Worm (Caenorhabditis elegans) whole organism, early embryonic: Measurements from ENCODE around the gene ZC513.3.

Experiments used
- B0310.2 ChIP-seq: sonication (generic microtip); optimal IDR thresholded peaks from 2 replicates; lab custom pipeline; 2016; ENCODE audit warnings: mild to moderate bottlenecking, missing genetic modification characterization, missing compliant biosample characterization
- F13C5.2 ChIP-seq: sonication (generic microtip); optimal IDR thresholded peaks from 2 replicates; lab custom pipeline; 2017; ENCODE audit warnings: mild to moderate bottlenecking, missing genetic modification characterization, inconsistent platforms, missing compliant biosample characterization
- aly-1 ChIP-seq: sonication (generic microtip); optimal IDR thresholded peaks from 2 replicates; lab custom pipeline; 2016; ENCODE audit warnings: missing genetic modification characterization, missing compliant biosample characterization
- ama-1 ChIP-seq: fragments of 150-350 bp; optimal IDR thresholded peaks from 2 replicates; lab custom pipeline; 2014
- ceh-13 ChIP-seq: fragments of 200-800 bp; sonication (Bioruptor generic); optimal IDR thresholded peaks from 2 replicates; lab custom pipeline; 2018; ENCODE audit warnings: mild to moderate bottlenecking, missing genetic modification characterization, missing compliant biosample characterization
- ceh-36 ChIP-seq: sonication (generic microtip); optimal IDR thresholded peaks from 2 replicates; lab custom pipeline; 2016; ENCODE audit warnings: missing genetic modification characterization, inconsistent platforms, missing compliant biosample characterization
- ets-7 ChIP-seq: sonication (generic microtip); optimal IDR thresholded peaks from 2 replicates; lab custom pipeline; 2016; ENCODE audit warnings: missing genotype, missing genetic modification characterization, missing compliant biosample characterization
- flt-1 ChIP-seq: fragments of 200-800 bp; sonication (Bioruptor generic); IDR thresholded peaks from 2 replicates; pipeline ENCODE4 v1.3.6; 2022; ENCODE audit warnings: missing genetic modification characterization, missing compliant biosample characterization
- hmbx-1 ChIP-seq: sonication (generic microtip); optimal IDR thresholded peaks from 2 replicates; lab custom pipeline; 2016; ENCODE audit warnings: mild to moderate bottlenecking, missing genetic modification characterization, missing compliant biosample characterization
- hmg-4 ChIP-seq: fragments of 200-800 bp; sonication (Bioruptor generic); optimal IDR thresholded peaks from 2 replicates; lab custom pipeline; 2018; ENCODE audit warnings: mild to moderate bottlenecking, missing genetic modification characterization, missing compliant biosample characterization
- hnd-1 ChIP-seq: sonication (generic microtip); optimal IDR thresholded peaks from 2 replicates; lab custom pipeline; 2016; ENCODE audit warnings: missing genetic modification characterization, missing compliant biosample characterization
- pes-1 ChIP-seq: fragments of 200-800 bp; sonication (Bioruptor generic); IDR thresholded peaks from 2 replicates; pipeline ENCODE4 v1.3.6; 2022; ENCODE audit warnings: missing genetic modification reagents, missing genetic modification characterization, missing compliant biosample characterization
- scrt-1 ChIP-seq: fragments of 200-800 bp; sonication (Bioruptor generic); IDR thresholded peaks from 2 replicates; pipeline ENCODE4 v1.3.6; 2022; ENCODE audit warnings: missing genetic modification characterization, missing compliant biosample characterization
- sea-1 ChIP-seq: fragments of 200-800 bp; sonication (Bioruptor generic); conservative IDR thresholded peaks from 2 replicates; pipeline ENCODE4 v1.3.6; 2022; ENCODE audit warnings: missing genetic modification characterization, missing compliant biosample characterization
- tbx-11 ChIP-seq: fragments of 200-800 bp; sonication (Bioruptor generic); IDR thresholded peaks from 2 replicates; pipeline ENCODE4 v1.3.6; 2022; ENCODE audit warnings: missing genetic modification characterization, missing compliant biosample characterization
- tbx-37 ChIP-seq: fragments of 200-800 bp; sonication (Bioruptor generic); conservative IDR thresholded peaks from 2 replicates; pipeline ENCODE4 v1.3.6; 2022; ENCODE audit warnings: missing genetic modification reagents, missing genetic modification characterization, missing compliant biosample characterization
- tra-4 ChIP-seq: sonication (generic microtip); optimal IDR thresholded peaks from 2 replicates; lab custom pipeline; 2017; ENCODE audit warnings: missing genetic modification characterization, missing compliant biosample characterization

ZC513.3 gene

ce11 chrV:8046706-8047105, at the start of gene ZC513.3:
Gene ZC513.3 (plus strand): TSS chrV:8047006.
- TF ChIP-seq hnd-1 (tag; lab: Kevin White, UChicago) (no peak), ceh-36 (tag; lab: Kevin White, UChicago) (no peak), tbx-37 (no peak), ets-7 (tag; lab: Kevin White, UChicago) (no peak), ceh-13 (GFP tag; lab: Kevin White, UChicago) (no peak), hmbx-1 (tag; lab: Kevin White, UChicago) (no peak), B0310.2 (no peak), hmg-4 (GFP tag; lab: Kevin White, UChicago) (no peak), scrt-1 (no peak), tra-4 (tag; lab: Kevin White, UChicago) (no peak), flt-1 (no peak), ama-1 (lab: Kevin White, UChicago) (no peak), F13C5.2 (tag; lab: Kevin White, UChicago) (no peak), tbx-11 (GFP tag; lab: Robert Waterston, UW) (no peak), aly-1 (tag; lab: Kevin White, UChicago) (no peak), pes-1 (GFP tag; lab: Robert Waterston, UW) (no peak), sea-1 (GFP tag; lab: Robert Waterston, UW) (no peak)

- TF ChIP-seq aly-1 (tag; lab: Kevin White, UChicago) (no peak), hnd-1 (tag; lab: Kevin White, UChicago) (peak; percentile 16), flt-1 (no peak), B0310.2 (no peak), hmbx-1 (tag; lab: Kevin White, UChicago) (no peak), ets-7 (tag; lab: Kevin White, UChicago) (no peak), tbx-37 (no peak), ama-1 (lab: Kevin White, UChicago) (no peak), ceh-13 (GFP tag; lab: Kevin White, UChicago) (no peak), tra-4 (tag; lab: Kevin White, UChicago) (no peak), F13C5.2 (tag; lab: Kevin White, UChicago) (peak; percentile 22), pes-1 (GFP tag; lab: Robert Waterston, UW) (no peak), tbx-11 (GFP tag; lab: Robert Waterston, UW) (no peak), hmg-4 (GFP tag; lab: Kevin White, UChicago) (peak; percentile 40)
These were observed 45.8 kb upstream of the ZC513.3 start, which contains the start of gene Y97E10AR.1 for ce11 chrV:8000929-8001513. Gene Y97E10AR.1 (plus strand): TSS chrV:8001463.

- TF ChIP-seq hmg-4 (GFP tag; lab: Kevin White, UChicago) (no peak), ceh-36 (tag; lab: Kevin White, UChicago) (no peak), aly-1 (tag; lab: Kevin White, UChicago) (no peak), tbx-37 (no peak), hmbx-1 (tag; lab: Kevin White, UChicago) (no peak), scrt-1 (no peak), ets-7 (tag; lab: Kevin White, UChicago) (no peak), pes-1 (GFP tag; lab: Robert Waterston, UW) (no peak), tra-4 (tag; lab: Kevin White, UChicago) (no peak)
These were observed 41.8 kb upstream of the ZC513.3 start, which contains the start of gene Y97E10AR.8 for ce11 chrV:8005000-8005399. Gene Y97E10AR.8 (plus strand): TSS chrV:8005300.

- no peak for TF ChIP-seq tbx-11 (GFP tag; lab: Robert Waterston, UW)
- TF ChIP-seq ceh-36 (tag; lab: Kevin White, UChicago) = no peak
- TF ChIP-seq ets-7 (tag; lab: Kevin White, UChicago) = no peak
- no peak for TF ChIP-seq ceh-13 (GFP tag; lab: Kevin White, UChicago)
- no peak for TF ChIP-seq sea-1 (GFP tag; lab: Robert Waterston, UW)
- no peak for TF ChIP-seq pes-1 (GFP tag; lab: Robert Waterston, UW)
- TF ChIP-seq flt-1 = no peak
- no peak for TF ChIP-seq scrt-1
- TF ChIP-seq hmbx-1 (tag; lab: Kevin White, UChicago) = no peak
- no peak for TF ChIP-seq hmg-4 (GFP tag; lab: Kevin White, UChicago)
- no peak for TF ChIP-seq B0310.2
- TF ChIP-seq aly-1 (tag; lab: Kevin White, UChicago) = no peak
- no peak for TF ChIP-seq ama-1 (lab: Kevin White, UChicago)
- TF ChIP-seq tbx-37 = no peak
- TF ChIP-seq tra-4 (tag; lab: Kevin White, UChicago) = no peak
- TF ChIP-seq F13C5.2 (tag; lab: Kevin White, UChicago) = no peak
- TF ChIP-seq hnd-1 (tag; lab: Kevin White, UChicago) = no peak
These were observed 39.1 kb upstream of the ZC513.3 start, which contains the start of gene Y97E10AR.3 for ce11 chrV:8007460-8008292. Gene Y97E10AR.3 (minus strand): TSS chrV:8007510.

- TF ChIP-seq scrt-1 = no peak
- TF ChIP-seq F13C5.2 (tag; lab: Kevin White, UChicago) = no peak
- TF ChIP-seq tbx-11 (GFP tag; lab: Robert Waterston, UW) = no peak
- TF ChIP-seq flt-1 = no peak
These were observed 36.7 kb upstream of the ZC513.3 start, which contains the start of gene Y97E10AR.4 for ce11 chrV:8010103-8010502. Gene Y97E10AR.4 (minus strand): TSS chrV:8010233.

ce11 chrV:8010846-8011245, 36.0 kb upstream of the ZC513.3 start, which contains the start of gene lmtr-2:
Gene lmtr-2 (minus strand): TSS chrV:8011106.
- TF ChIP-seq ama-1 (lab: Kevin White, UChicago) (peak; percentile 39), flt-1 (no peak)

- no peak for TF ChIP-seq ama-1 (lab: Kevin White, UChicago)
- TF ChIP-seq tra-4 (tag; lab: Kevin White, UChicago) = no peak
- no peak for TF ChIP-seq sea-1 (GFP tag; lab: Robert Waterston, UW)
- no peak for TF ChIP-seq ets-7 (tag; lab: Kevin White, UChicago)
- no peak for TF ChIP-seq flt-1
- no peak for TF ChIP-seq scrt-1
- no peak for TF ChIP-seq ceh-13 (GFP tag; lab: Kevin White, UChicago)
- no peak for TF ChIP-seq pes-1 (GFP tag; lab: Robert Waterston, UW)
- no peak for TF ChIP-seq hnd-1 (tag; lab: Kevin White, UChicago)
- no peak for TF ChIP-seq hmbx-1 (tag; lab: Kevin White, UChicago)
- no peak for TF ChIP-seq aly-1 (tag; lab: Kevin White, UChicago)
- no peak for TF ChIP-seq F13C5.2 (tag; lab: Kevin White, UChicago)
- no peak for TF ChIP-seq hmg-4 (GFP tag; lab: Kevin White, UChicago)
- no peak for TF ChIP-seq tbx-37
- TF ChIP-seq B0310.2 = no peak
These were observed 34.8 kb upstream of the ZC513.3 start, which contains the start of gene rpb-9 for ce11 chrV:8012032-8012431. Gene rpb-9 (minus strand): TSS chrV:8012345.
